Worm (Caenorhabditis elegans): ENCODE data around the gene K09G1.1.

Gene K09G1.1

DNA sequence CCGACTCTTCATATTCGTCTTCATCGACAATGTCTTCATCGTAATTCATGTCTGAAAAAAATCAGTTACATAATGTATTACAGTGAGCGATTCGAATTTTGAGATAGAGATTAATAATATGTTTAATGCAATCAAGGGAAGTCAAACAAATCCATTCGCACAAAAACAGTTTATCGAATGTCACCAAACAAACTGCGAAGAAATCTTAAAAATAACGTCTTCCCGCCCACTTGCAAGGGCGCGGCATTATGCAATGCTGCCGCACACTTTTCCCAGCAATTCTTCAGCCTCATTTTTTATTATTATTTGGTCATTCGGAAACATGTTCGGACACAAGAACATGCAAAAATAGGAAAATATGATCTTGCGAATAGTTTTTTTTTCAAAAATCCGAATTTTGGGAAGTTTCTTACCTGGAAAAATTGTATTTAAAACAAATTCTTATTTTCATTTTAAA lies 39.1 kb upstream of the K09G1.1 start, which contains the start of gene mdf-1 (continued):
- TF ChIP-seq fkh-3 (tag; optimal IDR thresholded peaks at IDR 0.05) (no peak), sdz-38 (tag; optimal IDR thresholded peaks at IDR 0.05) (no peak), snpc-4 (GFP tag; optimal IDR thresholded peaks at IDR 0.05) (no peak), snpc-4 (tag; optimal IDR thresholded peaks at IDR 0.05) (peak; percentile 1 to 75 (median 26)), attf-5 (GFP tag; optimal IDR thresholded peaks at IDR 0.05) (peak; percentile 45), ama-1 (optimal IDR thresholded peaks at IDR 0.05) (peak; percentile 20), ama-1 (GFP tag; optimal IDR thresholded peaks at IDR 0.05) (no peak), ZK185.1 (tag; optimal IDR thresholded peaks at IDR 0.05; ENCODE audit: poor library complexity, severe bottlenecking) (peak; percentile 58), ceh-100 (GFP tag; IDR thresholded peaks at IDR 0.05) (0 out of 2 replicates have a peak, but pooled peaks have one; percentile 17), snpc-3.4 (tag; optimal IDR thresholded peaks at IDR 0.05) (peak; percentile 52), tlf-1 (GFP tag; optimal IDR thresholded peaks at IDR 0.05) (no peak), unc-130 (GFP tag; optimal IDR thresholded peaks at IDR 0.05) (no peak), ztf-26 (tag; optimal IDR thresholded peaks at IDR 0.05) (no peak), lir-1 (GFP tag; conservative IDR thresholded peaks at IDR 0.05) (no peak), zfh-2 (GFP tag; conservative IDR thresholded peaks at IDR 0.05) (no peak), sptf-2 (GFP tag; optimal IDR thresholded peaks at IDR 0.05) (no peak), lin-54 (GFP tag; optimal IDR thresholded peaks at IDR 0.05) (peak; percentile 74), K11D2.4 (GFP tag; IDR thresholded peaks at IDR 0.05) (no peak), mxl-1 (tag; optimal IDR thresholded peaks at IDR 0.05) (no peak), him-1 (tag; optimal IDR thresholded peaks at IDR 0.05) (no peak), B0019.2 (GFP tag; conservative IDR thresholded peaks at IDR 0.05) (no peak), F55B11.4 (tag; optimal IDR thresholded peaks at IDR 0.05; ENCODE audit: borderline replicate concordance, insufficient read depth) (no peak), nhr-80 (tag; optimal IDR thresholded peaks at IDR 0.05) (peak; percentile 56), egrh-3 (GFP tag; IDR thresholded peaks at IDR 0.05) (no peak), dox-1 (GFP tag; IDR thresholded peaks at IDR 0.05) (peak; percentile 49; the same call in 1 of the 2 replicates), dpff-1 (tag; optimal IDR thresholded peaks at IDR 0.05) (no peak), repo-1 (tag; optimal IDR thresholded peaks at IDR 0.05) (peak; percentile 57), mel-28 (tag; optimal IDR thresholded peaks at IDR 0.05; ENCODE audit: borderline replicate concordance) (no peak), F10E7.11 (tag; optimal IDR thresholded peaks at IDR 0.05) (no peak), cebp-2 (GFP tag; IDR thresholded peaks at IDR 0.05) (no peak), rcor-1 (GFP tag; IDR thresholded peaks at IDR 0.05) (0 out of 2 replicates have a peak, but pooled peaks have one; percentile 45), bed-2 (GFP tag; IDR thresholded peaks at IDR 0.05) (no peak), F37B4.10 (GFP tag; IDR thresholded peaks at IDR 0.05) (no peak), egl-44 (GFP tag; IDR thresholded peaks at IDR 0.05) (no peak), bed-1 (GFP tag; IDR thresholded peaks at IDR 0.05) (no peak), ccch-3 (GFP tag; optimal IDR thresholded peaks at IDR 0.05) (no peak), atf-7 (tag; optimal IDR thresholded peaks at IDR 0.05) (no peak), somi-1 (GFP tag; optimal IDR thresholded peaks at IDR 0.05) (no peak), mes-4 (tag; optimal IDR thresholded peaks at IDR 0.05) (no peak), die-1 (tag; optimal IDR thresholded peaks at IDR 0.05) (no peak), nfya-2 (GFP tag; IDR thresholded peaks at IDR 0.05) (no peak), let-607 (tag; optimal IDR thresholded peaks at IDR 0.05) (no peak), ztf-18 (tag; optimal IDR thresholded peaks at IDR 0.05) (peak; percentile 62), Y53F4B.3 (GFP tag; IDR thresholded peaks at IDR 0.05) (no peak), pbrm-1 (GFP tag; IDR thresholded peaks at IDR 0.05) (no peak), cebp-1 (GFP tag; IDR thresholded peaks at IDR 0.05) (no peak), cebp-1 (tag; optimal IDR thresholded peaks at IDR 0.05) (peak; percentile 65), nhr-120 (GFP tag; IDR thresholded peaks at IDR 0.05) (no peak), F23B12.7 (tag; optimal IDR thresholded peaks at IDR 0.05; ENCODE audit: insufficient read depth) (peak; percentile 24), C06A6.2 (GFP tag; conservative IDR thresholded peaks at IDR 0.05) (peak; percentile 63)

Data from whole organism, young adult.